Worm (Caenorhabditis elegans): ENCODE results near the gene aagr-1.

DNA sequence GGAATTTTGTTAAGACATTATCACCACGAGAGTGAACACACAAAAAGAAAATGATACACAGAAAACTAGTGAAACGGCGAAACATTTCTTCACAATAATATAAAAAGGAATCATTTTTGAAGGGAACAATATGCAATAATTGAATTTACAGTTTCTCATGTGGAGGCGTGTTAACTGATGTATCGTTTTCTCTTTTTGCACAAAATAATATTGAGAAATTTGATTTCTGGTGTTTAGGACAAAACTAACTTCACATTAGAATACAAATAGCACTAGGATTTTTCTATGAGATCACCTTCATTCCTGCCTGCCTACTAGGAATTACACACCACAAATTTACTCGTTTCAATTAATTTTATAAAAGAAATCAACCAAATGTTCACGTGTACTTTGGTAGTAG, 7.8 kb upstream of the aagr-1 start, which contains the start of gene D2096.13:
- TF ChIP-seq him-1 (tag; optimal IDR thresholded peaks at IDR 0.05): no peak
- TF ChIP-seq W03F9.2 (tag; optimal IDR thresholded peaks at IDR 0.05): no peak
